Worm (Caenorhabditis elegans) whole organism, L4 larva: ENCODE measurements around the gene scrm-5.

Experiments used
- F10B5.3 ChIP-seq: sonication (generic microtip); optimal IDR thresholded peaks from 2 replicates; lab custom pipeline; 2016; ENCODE audit warnings: mild to moderate bottlenecking, missing genetic modification characterization, missing compliant biosample characterization
- F26F4.8 ChIP-seq: fragments of 200-800 bp; sonication (Bioruptor generic); conservative IDR thresholded peaks from 2 replicates; pipeline ENCODE4 v1.3.6; 2022; ENCODE audit warnings: missing genetic modification characterization, missing compliant biosample characterization
- F44E2.7 ChIP-seq: fragments of 200-800 bp; sonication (Bioruptor generic); IDR thresholded peaks from 2 replicates; pipeline ENCODE4 v2.1.2; 2022; ENCODE audit warnings: missing genetic modification characterization, missing compliant biosample characterization
- Y105C5A.15 ChIP-seq: fragments of 200-800 bp; sonication (Bioruptor generic); IDR thresholded peaks from 2 replicates; pipeline ENCODE4 v1.3.6; 2022; ENCODE audit warnings: missing genetic modification characterization, missing compliant biosample characterization
- ZK337.2 ChIP-seq: fragments of 200-800 bp; sonication (Bioruptor generic); IDR thresholded peaks from 2 replicates; pipeline ENCODE4 v1.3.6; 2022; ENCODE audit warnings: missing genetic modification reagents, missing genetic modification characterization, missing compliant biosample characterization
- ZK546.5 ChIP-seq, 2 experiments: sonication (generic microtip); optimal IDR thresholded peaks; 2 replicates each; lab custom pipeline; 2017; ENCODE audit warnings: missing biosample characterization in 2 of 2, missing genetic modification characterization in 2 of 2
- ceh-20 ChIP-seq: fragments of 200-800 bp; sonication (Bioruptor generic); IDR thresholded peaks from 2 replicates; pipeline ENCODE4 v1.3.6; 2022; ENCODE audit warnings: missing genetic modification reagents, missing genetic modification characterization, missing compliant biosample characterization
- ceh-28 ChIP-seq: fragments of 150-350 bp; optimal IDR thresholded peaks from 2 replicates; lab custom pipeline; 2014; ENCODE audit warnings: missing biosample characterization, missing genetic modification reagents, missing genetic modification characterization
- daf-12 ChIP-seq: fragments of 150-350 bp; optimal IDR thresholded peaks from 2 replicates; lab custom pipeline; 2014; ENCODE audit warnings: missing biosample characterization, missing genetic modification reagents, missing genetic modification characterization
- daf-16 ChIP-seq, 3 experiments: sonication (generic microtip); optimal IDR thresholded peaks; 2 replicates each; lab custom pipeline; 2016 to 2017; ENCODE audit warnings: missing genetic modification characterization in 3 of 3, missing genetic modification reagents in 3 of 3, mild to moderate bottlenecking in 2 of 3, missing compliant biosample characterization in 2 of 3, missing biosample characterization in 1 of 3, moderate library complexity in 1 of 3
- daf-19 ChIP-seq: fragments of 200-800 bp; sonication (Bioruptor generic); conservative IDR thresholded peaks from 2 replicates; pipeline ENCODE4 v1.3.6; 2022; ENCODE audit warnings: missing genetic modification characterization, missing compliant biosample characterization
- daf-8 ChIP-seq: fragments of 200-800 bp; sonication (Bioruptor generic); IDR thresholded peaks from 2 replicates; pipeline ENCODE4 v1.3.6; 2022; ENCODE audit warnings: missing genetic modification characterization, missing compliant biosample characterization
- dmd-6 ChIP-seq: fragments of 200-800 bp; sonication (Bioruptor generic); IDR thresholded peaks from 2 replicates; pipeline ENCODE4 v1.3.6; 2022; ENCODE audit warnings: missing genetic modification reagents, missing genetic modification characterization, missing compliant biosample characterization
- dmd-8 ChIP-seq: fragments of 200-800 bp; sonication (Bioruptor generic); IDR thresholded peaks from 2 replicates; pipeline ENCODE4 v1.3.6; 2022; ENCODE audit warnings: missing genetic modification characterization, missing compliant biosample characterization
- dmd-9 ChIP-seq: fragments of 200-800 bp; sonication (Bioruptor generic); IDR thresholded peaks from 2 replicates; pipeline ENCODE4 v1.3.6; 2022; ENCODE audit warnings: missing genetic modification reagents, missing genetic modification characterization, missing compliant biosample characterization
- dpl-1 ChIP-seq: fragments of 150-350 bp; optimal IDR thresholded peaks from 2 replicates; lab custom pipeline; 2014; ENCODE audit warnings: missing biosample characterization, missing genetic modification reagents, missing genetic modification characterization
- fkh-10 ChIP-seq: fragments of 150-350 bp; optimal IDR thresholded peaks from 2 replicates; lab custom pipeline; 2014; ENCODE audit warnings: missing biosample characterization, missing genetic modification reagents, missing genetic modification characterization
- fos-1 ChIP-seq: fragments of 150-350 bp; optimal IDR thresholded peaks from 2 replicates; lab custom pipeline; 2014; ENCODE audit warnings: missing biosample characterization, missing genetic modification characterization
- hlh-11 ChIP-seq: fragments of 200-800 bp; sonication (Bioruptor generic); optimal IDR thresholded peaks from 2 replicates; lab custom pipeline; 2018; ENCODE audit warnings: mild to moderate bottlenecking, missing genetic modification characterization, missing compliant biosample characterization
- hmg-1.1 ChIP-seq: fragments of 200-800 bp; sonication (Bioruptor generic); IDR thresholded peaks from 2 replicates; pipeline ENCODE4 v1.3.6; 2022; ENCODE audit warnings: missing genetic modification reagents, missing genetic modification characterization, missing compliant biosample characterization
- lin-1 ChIP-seq: fragments of 200-800 bp; sonication (Bioruptor generic); IDR thresholded peaks from 2 replicates; pipeline ENCODE4 v1.3.6; 2022; ENCODE audit warnings: missing genetic modification reagents, missing genetic modification characterization, missing compliant biosample characterization
- lin-38 ChIP-seq: fragments of 200-800 bp; sonication (Bioruptor generic); IDR thresholded peaks from 2 replicates; pipeline ENCODE4 v1.3.6; 2022; ENCODE audit warnings: missing genetic modification reagents, missing genetic modification characterization, missing compliant biosample characterization
- lsy-2 ChIP-seq, 2 experiments: fragments of 150-350 bp in 1 of 2; sonication (generic microtip) in 1 of 2; optimal IDR thresholded peaks; 2 replicates each; lab custom pipeline; 2014 to 2017; ENCODE audit warnings: missing biosample characterization in 2 of 2, missing genetic modification characterization in 2 of 2
- mes-2 ChIP-seq: sonication (generic microtip); optimal IDR thresholded peaks from 2 replicates; lab custom pipeline; 2016; ENCODE audit warnings: missing genotype, mild to moderate bottlenecking, missing genetic modification characterization, missing compliant biosample characterization; ENCODE audit not compliant: poor library complexity, severe bottlenecking
- nhr-25 ChIP-seq: sonication (generic microtip); optimal IDR thresholded peaks from 2 replicates; lab custom pipeline; 2017; ENCODE audit warnings: missing genetic modification characterization, mild to moderate bottlenecking, missing compliant biosample characterization, antibody characterized with exemption, moderate library complexity, borderline replicate concordance; ENCODE audit not compliant: insufficient read depth
- nhr-28 ChIP-seq: fragments of 150-350 bp; optimal IDR thresholded peaks from 2 replicates; lab custom pipeline; 2014; ENCODE audit warnings: missing biosample characterization, missing genetic modification characterization
- nhr-42 ChIP-seq: fragments of 200-800 bp; sonication (Bioruptor generic); IDR thresholded peaks from 2 replicates; pipeline ENCODE4 v1.3.6; 2022; ENCODE audit warnings: missing genetic modification characterization, missing compliant biosample characterization
- nhr-77 ChIP-seq: fragments of 150-350 bp; optimal IDR thresholded peaks from 2 replicates; lab custom pipeline; 2014; ENCODE audit warnings: missing biosample characterization, missing genetic modification characterization
- saeg-2 ChIP-seq: fragments of 200-800 bp; sonication (Bioruptor generic); IDR thresholded peaks from 2 replicates; pipeline ENCODE4 v1.3.6; 2022; ENCODE audit warnings: missing genetic modification reagents, missing genetic modification characterization, missing compliant biosample characterization
- spr-1 ChIP-seq: sonication (generic microtip); optimal IDR thresholded peaks from 2 replicates; lab custom pipeline; 2016; ENCODE audit warnings: mild to moderate bottlenecking, missing genetic modification characterization, missing compliant biosample characterization
- spr-3 ChIP-seq: fragments of 200-800 bp; sonication (Bioruptor generic); optimal IDR thresholded peaks from 2 replicates; lab custom pipeline; 2018; ENCODE audit warnings: mild to moderate bottlenecking, missing genetic modification characterization, missing compliant biosample characterization
- unc-62 ChIP-seq, 3 experiments: fragments of 150-350 bp in 1 of 3; sonication (generic microtip); optimal IDR thresholded peaks in 2 of 3; peaks in 1 of 3; 1 replicate in 1 of 3; 2 replicates in 2 of 3; lab custom pipeline; 2014 to 2017; ENCODE audit warnings: missing biosample characterization in 3 of 3, missing genetic modification characterization in 3 of 3, missing genetic modification reagents in 3 of 3, missing genotype in 1 of 3
- vab-7 ChIP-seq: fragments of 200-800 bp; sonication (Bioruptor generic); IDR thresholded peaks from 2 replicates; pipeline ENCODE4 v1.3.6; 2022; ENCODE audit warnings: missing genetic modification reagents, missing genetic modification characterization, missing compliant biosample characterization
- zfp-2 ChIP-seq: sonication (generic microtip); optimal IDR thresholded peaks from 2 replicates; lab custom pipeline; 2016; ENCODE audit warnings: mild to moderate bottlenecking, missing genetic modification characterization, missing compliant biosample characterization
- zfp-3 ChIP-seq: fragments of 200-800 bp; sonication (Bioruptor generic); conservative IDR thresholded peaks from 2 replicates; pipeline ENCODE4 v1.3.6; 2022; ENCODE audit warnings: missing genetic modification reagents, missing genetic modification characterization, missing compliant biosample characterization
- zip-11 ChIP-seq: fragments of 200-800 bp; sonication (Bioruptor generic); IDR thresholded peaks from 2 replicates; pipeline ENCODE4 v1.3.6; 2022; ENCODE audit warnings: missing genetic modification characterization, missing compliant biosample characterization
- ztf-11 ChIP-seq: fragments of 150-350 bp; optimal IDR thresholded peaks from 2 replicates; lab custom pipeline; 2014; ENCODE audit warnings: missing biosample characterization, missing genetic modification characterization

Gene scrm-5

DNA sequence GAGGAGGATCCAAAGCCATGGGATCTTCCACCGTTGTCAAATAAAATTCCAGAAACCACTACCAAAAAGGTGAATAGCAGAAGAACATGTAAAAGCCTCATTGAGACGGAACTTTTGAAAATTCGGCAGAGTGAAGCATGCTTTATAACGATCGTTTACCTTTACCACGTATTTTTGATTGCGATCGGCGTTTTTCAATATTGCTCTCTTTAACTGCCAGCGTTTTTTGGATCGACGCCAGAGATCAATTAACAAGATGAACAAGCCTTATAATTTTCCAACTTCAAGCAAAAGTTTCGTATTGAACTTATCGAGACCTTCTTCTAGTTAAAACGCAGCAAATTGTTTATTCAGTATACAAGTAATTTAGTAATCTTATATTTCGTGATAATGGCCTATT, 23.2 kb upstream of the scrm-5 start, which contains the start of gene F49F1.10:
F49F1.10 (minus strand) TSS at position 101 of the 400 bp plus-strand sequence.
- TF ChIP-seq daf-12 (tag; lab: Kevin White, UChicago): no peak
- TF ChIP-seq nhr-77 (tag; lab: Kevin White, UChicago): no peak
- TF ChIP-seq dmd-9 (GFP tag; lab: Robert Waterston, UW): no peak
- TF ChIP-seq daf-8 (GFP tag; lab: Robert Waterston, UW): no peak
- TF ChIP-seq ceh-20 (GFP tag; lab: Robert Waterston, UW): no peak
- TF ChIP-seq dmd-8 (GFP tag; lab: Robert Waterston, UW): no peak
- TF ChIP-seq F44E2.7: no peak
- TF ChIP-seq ztf-11 (tag; lab: Kevin White, UChicago): no peak
- TF ChIP-seq hmg-1.1 (GFP tag; lab: Robert Waterston, UW): no peak
- no peak for TF ChIP-seq nhr-28 (tag; lab: Kevin White, UChicago)
- TF ChIP-seq nhr-42: no peak
- no peak for TF ChIP-seq ceh-28

DNA sequence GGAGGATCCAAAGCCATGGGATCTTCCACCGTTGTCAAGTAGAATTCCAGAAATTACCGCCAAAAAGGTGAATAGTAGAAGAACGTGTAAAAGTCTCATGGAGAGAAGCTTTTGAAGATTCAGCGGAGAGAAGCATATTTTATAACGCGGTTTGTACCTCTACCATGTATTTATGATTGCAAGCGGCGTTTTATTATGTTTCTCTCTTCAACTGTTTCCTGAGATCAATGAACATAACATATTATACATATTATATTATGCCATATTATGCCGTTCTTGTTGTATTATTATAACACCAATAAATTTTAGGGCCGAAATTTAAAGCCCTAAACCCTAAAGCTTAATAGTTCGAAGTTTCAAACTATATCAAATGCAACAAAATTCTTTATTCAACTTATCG, 22.0 kb upstream of the scrm-5 start, which contains the start of gene F49F1.18:
F49F1.18 (minus strand) TSS at position 101 of the 400 bp plus-strand sequence.
- no peak for TF ChIP-seq lin-38
- TF ChIP-seq unc-62 (GFP tag; optimal IDR thresholded peaks at IDR 0.05 in 1 of 2; lab: Kevin White, UChicago): no peak
- no peak for TF ChIP-seq unc-62 (tag; optimal IDR thresholded peaks at IDR 0.05; lab: Kevin White, UChicago)
- no peak for TF ChIP-seq saeg-2
- no peak for TF ChIP-seq spr-1 (tag; lab: Kevin White, UChicago)
- TF ChIP-seq ZK337.2: no peak
- no peak for TF ChIP-seq nhr-25 (tag; lab: Kevin White, UChicago)
- TF ChIP-seq ceh-28: no peak
- TF ChIP-seq zip-11 (GFP tag; lab: Robert Waterston, UW): no peak
- TF ChIP-seq fos-1 (tag; lab: Kevin White, UChicago): no peak
- TF ChIP-seq hlh-11 (tag; lab: Kevin White, UChicago): no peak
- no peak for TF ChIP-seq vab-7 (GFP tag; lab: Robert Waterston, UW)
- TF ChIP-seq Y105C5A.15 (GFP tag; lab: Robert Waterston, UW): no peak
- no peak for TF ChIP-seq lin-1
- TF ChIP-seq F10B5.3 (tag; lab: Kevin White, UChicago): no peak
- no peak for TF ChIP-seq F44E2.7
- TF ChIP-seq ztf-11 (tag; lab: Kevin White, UChicago): no peak
- no peak for TF ChIP-seq daf-16 (GFP tag; optimal IDR thresholded peaks at IDR 0.05; lab: Kevin White, UChicago)
- TF ChIP-seq daf-16 (tag; optimal IDR thresholded peaks at IDR 0.05; lab: Kevin White, UChicago): no peak

- TF ChIP-seq zfp-3 (GFP tag; lab: Robert Waterston, UW) (no peak), mes-2 (tag; lab: Kevin White, UChicago) (no peak), lsy-2 (tag; optimal IDR thresholded peaks at IDR 0.05; lab: Kevin White, UChicago) (no peak), dpl-1 (no peak), dmd-6 (GFP tag; lab: Robert Waterston, UW) (no peak), zfp-2 (no peak), lin-1 (no peak), F26F4.8 (GFP tag; lab: Robert Waterston, UW) (no peak), daf-19 (no peak), spr-3 (GFP tag; lab: Kevin White, UChicago) (no peak), ZK546.5 (tag; optimal IDR thresholded peaks at IDR 0.05; lab: Kevin White, UChicago) (no peak), fkh-10 (no peak)
Measured at ce11 chrIV:4141311-4141710, 20.9 kb upstream of the scrm-5 start, which contains the start of gene F49F1.11. Gene F49F1.11 (minus strand): TSS chrIV:4141411.
